Fruit fly (Drosophila melanogaster) whole organism, embryonic: Measurements from ENCODE around the gene CG17855.

Experiments
- B-H2 ChIP-seq: fragments of 200-800 bp; sonication (Bioruptor generic); optimal IDR thresholded peaks from 2 replicates; lab custom pipeline; 2018; ENCODE audit warnings: missing biosample characterization, mild to moderate bottlenecking, missing genetic modification characterization
- CG10462 ChIP-seq: fragments of 200-800 bp; sonication (Bioruptor generic); optimal IDR thresholded peaks from 2 replicates; lab custom pipeline; 2016; ENCODE audit warnings: missing biosample characterization, missing genetic modification characterization
- CG11456 ChIP-seq: fragments of 200-800 bp; sonication (Bioruptor generic); IDR thresholded peaks from 3 replicates; pipeline ENCODE4 v1.3.6; 2022; ENCODE audit warnings: missing biosample characterization, missing genetic modification characterization
- CG13287 ChIP-seq: fragments of 200-800 bp; sonication (Bioruptor generic); IDR thresholded peaks from 2 replicates; pipeline ENCODE4 v1.3.6; 2022; ENCODE audit warnings: missing biosample characterization, missing genetic modification characterization; ENCODE audit not compliant: partially characterized antibody
- CG13775 ChIP-seq: fragments of 200-800 bp; sonication (Bioruptor generic); optimal IDR thresholded peaks from 3 replicates; lab custom pipeline; 2017; ENCODE audit warnings: missing biosample characterization, mild to moderate bottlenecking, missing genetic modification characterization
- CG14050 ChIP-seq: fragments of 200-800 bp; sonication (Bioruptor generic); IDR thresholded peaks from 3 replicates; pipeline ENCODE4 v1.3.6; 2022; ENCODE audit warnings: missing biosample characterization, missing genetic modification characterization
- CG14710 ChIP-seq: fragments of 200-800 bp; sonication (Bioruptor generic); optimal IDR thresholded peaks from 3 replicates; lab custom pipeline; 2019; ENCODE audit warnings: missing biosample characterization, mild to moderate bottlenecking, missing genetic modification characterization, moderate library complexity
- CG15479 ChIP-seq: fragments of 200-800 bp; sonication (Bioruptor generic); optimal IDR thresholded peaks from 3 replicates; lab custom pipeline; 2019; ENCODE audit warnings: missing biosample characterization, mild to moderate bottlenecking, missing genetic modification characterization, moderate library complexity
- CG16779 ChIP-seq: fragments of 200-800 bp; sonication (Bioruptor generic); IDR thresholded peaks from 2 replicates; pipeline ENCODE4 v1.3.6; 2022; ENCODE audit warnings: missing biosample characterization, missing genetic modification characterization
- CG2199 ChIP-seq: fragments of 200-800 bp; sonication (Bioruptor generic); IDR thresholded peaks from 3 replicates; pipeline ENCODE4 v1.3.6; 2022; ENCODE audit warnings: missing biosample characterization, missing genetic modification characterization
- CG30020 ChIP-seq: fragments of 200-800 bp; optimal IDR thresholded peaks from 2 replicates; lab custom pipeline; 2019; ENCODE audit warnings: missing biosample characterization, mild to moderate bottlenecking, missing genetic modification characterization, moderate library complexity
- CG31388 ChIP-seq: fragments of 200-800 bp; sonication (Bioruptor generic); optimal IDR thresholded peaks from 2 replicates; lab custom pipeline; 2016; ENCODE audit warnings: missing biosample characterization, missing genetic modification characterization
- CG32772 ChIP-seq: fragments of 200-800 bp; sonication (Bioruptor generic); IDR thresholded peaks from 2 replicates; pipeline ENCODE4 v1.3.6; 2022; ENCODE audit warnings: missing biosample characterization, missing genetic modification characterization
- CG5953 ChIP-seq: fragments of 200-800 bp; sonication (Bioruptor generic); IDR thresholded peaks from 2 replicates; pipeline ENCODE4 v1.3.6; 2022; ENCODE audit warnings: missing biosample characterization, missing genetic modification characterization
- CG6272 ChIP-seq: fragments of 200-800 bp; sonication (Bioruptor generic); IDR thresholded peaks from 2 replicates; pipeline ENCODE4 v1.3.6; 2022; ENCODE audit warnings: missing biosample characterization, missing genetic modification characterization
- CG6813 ChIP-seq: fragments of 200-800 bp; sonication (Bioruptor generic); optimal IDR thresholded peaks from 2 replicates; lab custom pipeline; 2017; ENCODE audit warnings: missing biosample characterization, missing genetic modification characterization, mild to moderate bottlenecking, moderate library complexity, missing genetic modification reagents
- CG7928 ChIP-seq: fragments of 200-800 bp; sonication (Bioruptor generic); optimal IDR thresholded peaks from 2 replicates; lab custom pipeline; 2017; ENCODE audit warnings: missing biosample characterization, mild to moderate bottlenecking, missing genetic modification characterization
- CG8765 ChIP-seq: fragments of 200-800 bp; sonication (Bioruptor generic); IDR thresholded peaks from 2 replicates; pipeline ENCODE4 v1.3.6; 2022; ENCODE audit warnings: missing biosample characterization, missing genetic modification characterization
- CG9727 ChIP-seq: fragments of 200-800 bp; sonication (Bioruptor generic); optimal IDR thresholded peaks from 3 replicates; lab custom pipeline; 2017; ENCODE audit warnings: missing biosample characterization, mild to moderate bottlenecking, missing genetic modification characterization
- Chrac-16 ChIP-seq: fragments of 200-800 bp; sonication (Bioruptor generic); optimal IDR thresholded peaks from 3 replicates; lab custom pipeline; 2016; ENCODE audit warnings: missing biosample characterization, missing genetic modification characterization
- Fer2 ChIP-seq: fragments of 200-800 bp; sonication (Bioruptor generic); optimal IDR thresholded peaks from 2 replicates; lab custom pipeline; 2018; ENCODE audit warnings: missing biosample characterization, mild to moderate bottlenecking, missing genetic modification characterization, moderate library complexity
- HLHmδ ChIP-seq: fragments of 200-800 bp; sonication (Bioruptor generic); optimal IDR thresholded peaks from 2 replicates; lab custom pipeline; 2018; ENCODE audit warnings: missing biosample characterization, mild to moderate bottlenecking, missing genetic modification characterization, moderate library complexity
- NK7.1 ChIP-seq: fragments of 200-800 bp; sonication (Bioruptor generic); optimal IDR thresholded peaks from 3 replicates; lab custom pipeline; 2016; ENCODE audit warnings: missing biosample characterization, missing genetic modification characterization
- Opbp ChIP-seq: fragments of 200-800 bp; sonication (Bioruptor generic); IDR thresholded peaks from 3 replicates; pipeline ENCODE4 v1.3.6; 2022; ENCODE audit warnings: missing biosample characterization, missing genetic modification characterization; ENCODE audit not compliant: partially characterized antibody
- Rx ChIP-seq: fragments of 200-800 bp; sonication (Bioruptor generic); IDR thresholded peaks from 2 replicates; pipeline ENCODE4 v1.3.6; 2022; ENCODE audit warnings: missing biosample characterization, missing genetic modification characterization
- Sry-β ChIP-seq: fragments of 200-800 bp; sonication (Bioruptor generic); optimal IDR thresholded peaks from 2 replicates; lab custom pipeline; 2018; ENCODE audit warnings: missing biosample characterization, mild to moderate bottlenecking, missing genetic modification characterization, moderate library complexity
- Xbp1 ChIP-seq: fragments of 200-800 bp; sonication (Bioruptor generic); optimal IDR thresholded peaks from 3 replicates; lab custom pipeline; 2016; ENCODE audit warnings: missing biosample characterization, mild to moderate bottlenecking, missing genetic modification characterization
- amos ChIP-seq: fragments of 200-800 bp; sonication (Bioruptor generic); IDR thresholded peaks from 2 replicates; pipeline ENCODE4 v1.3.6; 2022; ENCODE audit warnings: missing biosample characterization, missing genetic modification characterization; ENCODE audit not compliant: partially characterized antibody
- ase ChIP-seq: fragments of 200-800 bp; sonication (Bioruptor generic); IDR thresholded peaks from 3 replicates; pipeline ENCODE4 v1.3.6; 2022; ENCODE audit warnings: missing biosample characterization, missing genetic modification characterization
- bbx ChIP-seq: fragments of 200-800 bp; sonication (Bioruptor generic); IDR thresholded peaks from 2 replicates; pipeline ENCODE4 v1.3.6; 2022; ENCODE audit warnings: missing biosample characterization, missing genetic modification characterization; ENCODE audit not compliant: partially characterized antibody
- cas ChIP-seq: fragments of 200-800 bp; sonication (Bioruptor generic); IDR thresholded peaks from 2 replicates; pipeline ENCODE4 v1.3.6; 2022; ENCODE audit warnings: missing biosample characterization, missing genetic modification characterization
- croc ChIP-seq: fragments of 200-800 bp; sonication (Bioruptor generic); conservative IDR thresholded peaks from 3 replicates; pipeline ENCODE4 v1.3.6; 2022; ENCODE audit warnings: missing biosample characterization, missing genetic modification characterization
- danr ChIP-seq: fragments of 200-800 bp; sonication (Bioruptor generic); IDR thresholded peaks from 2 replicates; pipeline ENCODE4 v1.3.6; 2022; ENCODE audit warnings: missing biosample characterization, missing genetic modification characterization
- dati ChIP-seq: fragments of 200-800 bp; sonication (Bioruptor generic); IDR thresholded peaks from 2 replicates; pipeline ENCODE4 v1.3.6; 2022; ENCODE audit warnings: missing biosample characterization, missing genetic modification characterization
- ewg ChIP-seq: fragments of 200-800 bp; sonication (Bioruptor generic); optimal IDR thresholded peaks from 3 replicates; lab custom pipeline; 2017; ENCODE audit warnings: mild to moderate bottlenecking, missing biosample characterization, missing genetic modification reagents, missing genetic modification characterization
- gem ChIP-seq: fragments of 200-800 bp; sonication (Bioruptor generic); optimal IDR thresholded peaks from 2 replicates; lab custom pipeline; 2019; ENCODE audit warnings: missing biosample characterization, mild to moderate bottlenecking, missing genetic modification characterization, moderate library complexity
- hbn ChIP-seq: fragments of 200-800 bp; sonication (Bioruptor generic); IDR thresholded peaks from 2 replicates; pipeline ENCODE4 v1.3.6; 2022; ENCODE audit warnings: missing biosample characterization, missing genetic modification characterization; ENCODE audit not compliant: partially characterized antibody
- klu ChIP-seq: fragments of 200-800 bp; sonication (Bioruptor generic); IDR thresholded peaks from 2 replicates; pipeline ENCODE4 v1.3.6; 2022; ENCODE audit warnings: missing biosample characterization, missing genetic modification characterization
- mam ChIP-seq: fragments of 200-800 bp; sonication (Bioruptor generic); optimal IDR thresholded peaks from 3 replicates; lab custom pipeline; 2016; ENCODE audit warnings: missing biosample characterization, missing genetic modification characterization
- oc ChIP-seq: fragments of 200-800 bp; sonication (Bioruptor generic); optimal IDR thresholded peaks from 2 replicates; lab custom pipeline; 2018; ENCODE audit warnings: missing biosample characterization, mild to moderate bottlenecking, missing genetic modification characterization, moderate library complexity
- onecut ChIP-seq: fragments of 200-800 bp; sonication (Bioruptor generic); IDR thresholded peaks from 2 replicates; pipeline ENCODE4 v1.3.6; 2022; ENCODE audit warnings: missing biosample characterization, missing genetic modification characterization
- peb ChIP-seq: fragments of 200-800 bp; sonication (Bioruptor generic); IDR thresholded peaks from 2 replicates; pipeline ENCODE4 v1.3.6; 2022; ENCODE audit warnings: missing biosample characterization, missing genetic modification characterization
- phol ChIP-seq: fragments of 200-800 bp; sonication (Bioruptor generic); optimal IDR thresholded peaks from 3 replicates; lab custom pipeline; 2018; ENCODE audit warnings: missing biosample characterization, mild to moderate bottlenecking, missing genetic modification characterization, moderate library complexity
- pzg ChIP-seq: fragments of 200-800 bp; sonication (Bioruptor generic); optimal IDR thresholded peaks from 3 replicates; lab custom pipeline; 2018; ENCODE audit warnings: missing biosample characterization, mild to moderate bottlenecking, missing genetic modification characterization, moderate library complexity
- sim ChIP-seq: fragments of 200-800 bp; sonication (Bioruptor generic); IDR thresholded peaks from 2 replicates; pipeline ENCODE4 v1.3.6; 2022; ENCODE audit warnings: missing biosample characterization, missing genetic modification characterization
- so ChIP-seq: fragments of 200-800 bp; sonication (Bioruptor generic); IDR thresholded peaks from 3 replicates; pipeline ENCODE4 v1.3.6; 2022; ENCODE audit warnings: missing biosample characterization, missing genetic modification characterization
- tup ChIP-seq: fragments of 200-800 bp; sonication (Bioruptor generic); optimal IDR thresholded peaks from 2 replicates; lab custom pipeline; 2016; ENCODE audit warnings: missing biosample characterization, mild to moderate bottlenecking, missing genetic modification characterization, moderate library complexity
- tx ChIP-seq: fragments of 200-800 bp; sonication (Bioruptor generic); optimal IDR thresholded peaks from 2 replicates; lab custom pipeline; 2016; ENCODE audit warnings: missing biosample characterization, missing genetic modification characterization
- unc-4 ChIP-seq: fragments of 200-800 bp; sonication (Bioruptor generic); IDR thresholded peaks from 2 replicates; pipeline ENCODE4 v1.3.6; 2022; ENCODE audit warnings: missing biosample characterization, missing genetic modification characterization; ENCODE audit not compliant: partially characterized antibody
- wor ChIP-seq: fragments of 200-800 bp; sonication (Bioruptor generic); IDR thresholded peaks from 2 replicates; pipeline ENCODE4 v1.3.6; 2022; ENCODE audit warnings: missing biosample characterization, missing genetic modification characterization

CG17855 gene

DNA sequence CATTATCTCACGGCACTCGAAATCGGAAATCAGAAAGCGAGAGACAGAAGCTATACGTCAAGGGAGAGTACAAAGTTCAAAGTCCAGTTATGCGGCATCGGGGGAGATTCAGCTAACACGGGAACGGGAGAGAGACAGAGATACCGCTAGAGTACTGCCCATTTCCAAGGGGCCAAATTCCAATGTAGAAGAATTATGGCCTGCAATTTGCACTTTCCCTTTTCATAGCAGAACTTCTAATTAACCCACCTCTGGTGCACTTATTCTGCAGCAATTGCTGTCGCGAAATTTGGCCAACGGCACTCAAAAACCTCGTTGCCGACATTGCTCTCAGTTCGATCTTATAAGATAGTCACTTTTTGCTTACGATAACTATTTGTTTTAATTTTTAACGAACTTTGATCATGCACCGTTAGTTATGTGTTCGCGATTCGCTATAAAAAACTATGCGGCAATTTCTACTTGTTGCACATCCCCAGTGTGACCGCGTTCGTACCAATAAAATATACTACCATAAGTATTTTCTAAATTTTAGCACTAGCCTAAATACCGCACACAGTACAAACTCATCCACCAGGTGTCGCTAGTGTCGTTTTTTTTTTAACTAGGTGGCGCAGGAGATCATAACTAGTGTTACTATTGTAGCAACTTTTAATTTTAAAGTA is 36.1 kb downstream of the CG17855 start, which contains the start of gene Mtpalpha (continued):
- TF ChIP-seq CG13287 (no peak; the same call in none of the 2 replicates), Fer2 (no peak), CG30020 (tag; lab: Kevin White, UChicago) (no peak), mam (GFP tag; lab: Kevin White, UChicago) (peak; percentile 44), klu (GFP tag; lab: Robert Waterston, UW) (no peak), bbx (GFP tag; lab: Robert Waterston, UW) (peak; percentile 12; the same call in 1 of the 2 replicates), Opbp (GFP tag; lab: Robert Waterston, UW) (no peak), HLHmδ (no peak), CG6272 (GFP tag; lab: Robert Waterston, UW) (no peak), Rx (no peak), phol (tag; lab: Kevin White, UChicago) (peak; percentile 27), B-H2 (GFP tag; lab: Kevin White, UChicago) (peak; percentile 1), Chrac-16 (GFP tag; lab: Kevin White, UChicago) (peak; percentile 56), wor (GFP tag; lab: Robert Waterston, UW) (no peak), pzg (GFP tag; lab: Kevin White, UChicago) (peak; percentile 73), Sry-β (no peak), CG31388 (GFP tag; lab: Kevin White, UChicago) (no peak), CG13775 (no peak), CG6813 (no peak), CG14710 (tag; lab: Kevin White, UChicago) (peak; percentile 47), so (GFP tag; lab: Robert Waterston, UW) (no peak), amos (GFP tag; lab: Robert Waterston, UW) (no peak), tup (GFP tag; lab: Kevin White, UChicago) (no peak), CG8765 (GFP tag; lab: Robert Waterston, UW) (no peak), onecut (peak; percentile 33; the same call in 1 of the 2 replicates), ewg (GFP tag; lab: Kevin White, UChicago) (no peak), CG11456 (GFP tag; lab: Robert Waterston, UW) (peak; percentile 50; the same call in 1 of the 3 replicates), oc (no peak), Xbp1 (GFP tag; lab: Kevin White, UChicago) (peak; percentile 75), unc-4 (GFP tag; lab: Robert Waterston, UW) (0 out of 2 replicates have a peak, but pooled peaks have one; percentile 20), CG14050 (GFP tag; lab: Robert Waterston, UW) (no peak), CG5953 (GFP tag; lab: Robert Waterston, UW) (no peak), CG9727 (GFP tag; lab: Kevin White, UChicago) (no peak), NK7.1 (GFP tag; lab: Kevin White, UChicago) (no peak), sim (GFP tag; lab: Robert Waterston, UW) (peak; percentile 12; the same call in 1 of the 2 replicates), danr (GFP tag; lab: Robert Waterston, UW) (no peak), hbn (GFP tag; lab: Robert Waterston, UW) (no peak), tx (no peak), dati (GFP tag; lab: Robert Waterston, UW) (no peak), CG7928 (no peak), CG15479 (GFP tag; lab: Kevin White, UChicago) (no peak), CG16779 (GFP tag; lab: Robert Waterston, UW) (no peak), peb (no peak), cas (GFP tag; lab: Robert Waterston, UW) (no peak), CG2199 (GFP tag; lab: Robert Waterston, UW) (no peak), gem (tag; lab: Kevin White, UChicago) (no peak), CG32772 (GFP tag; lab: Robert Waterston, UW) (0 out of 2 replicates have a peak, but pooled peaks have one; percentile 31), CG10462 (peak; percentile 34), ase (GFP tag; lab: Robert Waterston, UW) (0 out of 3 replicates have a peak, but pooled peaks have one; percentile 22), croc (GFP tag; lab: Robert Waterston, UW) (no peak)
